Fruit fly (Drosophila melanogaster) whole organism, embryonic: ENCODE measurements around the gene Ugt35E2.
A peak's percentile ranks its signal among the peaks of the same experiment; 100 is the strongest.

Source experiments
- Blimp-1 ChIP-seq: fragments of 200-800 bp; sonication (Bioruptor generic); optimal IDR thresholded peaks from 3 replicates; lab custom pipeline; 2018; ENCODE audit warnings: missing biosample characterization, missing genetic modification characterization, mild to moderate bottlenecking, moderate library complexity, missing genetic modification reagents
- CG10366 ChIP-seq: fragments of 200-800 bp; sonication (Bioruptor generic); IDR thresholded peaks from 2 replicates; pipeline ENCODE4 v1.3.6; 2022; ENCODE audit warnings: missing biosample characterization, missing genetic modification characterization
- CG13123 ChIP-seq: fragments of 200-800 bp; sonication (Bioruptor generic); optimal IDR thresholded peaks from 2 replicates; lab custom pipeline; 2016; ENCODE audit warnings: missing biosample characterization, missing genetic modification characterization
- CG14014 ChIP-seq: fragments of 200-800 bp; sonication (Bioruptor generic); IDR thresholded peaks from 2 replicates; pipeline ENCODE4 v1.3.6; 2022; ENCODE audit warnings: missing biosample characterization, missing genetic modification characterization
- CG1647 ChIP-seq: fragments of 200-800 bp; sonication (Bioruptor generic); optimal IDR thresholded peaks from 3 replicates; lab custom pipeline; 2016; ENCODE audit warnings: missing biosample characterization, missing genetic modification characterization
- CG16863 ChIP-seq: fragments of 200-800 bp; sonication (Bioruptor generic); optimal IDR thresholded peaks from 3 replicates; lab custom pipeline; 2016; ENCODE audit warnings: missing biosample characterization, missing genetic modification characterization
- CG1792 ChIP-seq: fragments of 200-800 bp; sonication (Bioruptor generic); optimal IDR thresholded peaks from 2 replicates; lab custom pipeline; 2016; ENCODE audit warnings: missing biosample characterization, missing genetic modification characterization
- CG18764 ChIP-seq: fragments of 200-800 bp; sonication (Bioruptor generic); optimal IDR thresholded peaks from 3 replicates; lab custom pipeline; 2016; ENCODE audit warnings: missing biosample characterization, missing genetic modification characterization
- CG2120 ChIP-seq: fragments of 200-800 bp; sonication (Bioruptor generic); optimal IDR thresholded peaks from 3 replicates; lab custom pipeline; 2016; ENCODE audit warnings: missing biosample characterization, missing genetic modification characterization
- CG2678 ChIP-seq: fragments of 200-800 bp; sonication (Bioruptor generic); optimal IDR thresholded peaks from 3 replicates; lab custom pipeline; 2019; ENCODE audit warnings: missing biosample characterization, mild to moderate bottlenecking, missing genetic modification characterization, moderate library complexity
- CG31224 ChIP-seq: fragments of 200-800 bp; sonication (Bioruptor generic); IDR thresholded peaks from 2 replicates; pipeline ENCODE4 v1.3.6; 2022; ENCODE audit warnings: missing biosample characterization, missing genetic modification characterization
- CG34376 ChIP-seq: fragments of 200-800 bp; sonication (Bioruptor generic); optimal IDR thresholded peaks from 2 replicates; lab custom pipeline; 2018; ENCODE audit warnings: missing biosample characterization, mild to moderate bottlenecking, missing genetic modification characterization
- CG3847 ChIP-seq: fragments of 200-800 bp; sonication (Bioruptor generic); IDR thresholded peaks from 2 replicates; pipeline ENCODE4 v1.3.6; 2022; ENCODE audit warnings: missing biosample characterization, missing genetic modification characterization
- CG6254 ChIP-seq: fragments of 200-800 bp; sonication (Bioruptor generic); optimal IDR thresholded peaks from 3 replicates; lab custom pipeline; 2017; ENCODE audit warnings: mild to moderate bottlenecking, missing biosample characterization, missing genetic modification reagents, missing genetic modification characterization
- CG6272 ChIP-seq: fragments of 200-800 bp; sonication (Bioruptor generic); IDR thresholded peaks from 2 replicates; pipeline ENCODE4 v1.3.6; 2022; ENCODE audit warnings: missing biosample characterization, missing genetic modification characterization
- CG6689 ChIP-seq: fragments of 200-800 bp; sonication (Bioruptor generic); IDR thresholded peaks from 2 replicates; pipeline ENCODE4 v1.3.6; 2022; ENCODE audit warnings: missing biosample characterization, missing genetic modification characterization
- CG7556 ChIP-seq: fragments of 200-800 bp; sonication (Bioruptor generic); optimal IDR thresholded peaks from 2 replicates; lab custom pipeline; 2017; ENCODE audit warnings: missing biosample characterization, mild to moderate bottlenecking, missing genetic modification characterization
- CG8281 ChIP-seq: fragments of 200-800 bp; sonication (Bioruptor generic); optimal IDR thresholded peaks from 2 replicates; lab custom pipeline; 2018; ENCODE audit warnings: missing biosample characterization, mild to moderate bottlenecking, missing genetic modification characterization, moderate library complexity
- CG8944 ChIP-seq: fragments of 200-800 bp; sonication (Bioruptor generic); optimal IDR thresholded peaks from 3 replicates; lab custom pipeline; 2016; ENCODE audit warnings: missing biosample characterization, missing genetic modification characterization
- CG9215 ChIP-seq: fragments of 200-800 bp; sonication (Bioruptor generic); IDR thresholded peaks from 2 replicates; pipeline ENCODE4 v1.3.6; 2022; ENCODE audit warnings: missing biosample characterization, missing genetic modification characterization
- CG9437 ChIP-seq: fragments of 200-800 bp; sonication (Bioruptor generic); optimal IDR thresholded peaks from 2 replicates; lab custom pipeline; 2018; ENCODE audit warnings: missing biosample characterization, mild to moderate bottlenecking, missing genetic modification characterization
- CG9817 ChIP-seq: fragments of 200-800 bp; sonication (Bioruptor generic); optimal IDR thresholded peaks from 2 replicates; lab custom pipeline; 2018; ENCODE audit warnings: missing biosample characterization, mild to moderate bottlenecking, missing genetic modification characterization, moderate library complexity
- CG9932 ChIP-seq: fragments of 200-800 bp; sonication (Bioruptor generic); IDR thresholded peaks from 2 replicates; pipeline ENCODE4 v1.3.6; 2022; ENCODE audit warnings: missing biosample characterization, missing genetic modification characterization
- CHES-1-like ChIP-seq: fragments of 200-800 bp; sonication (Bioruptor generic); optimal IDR thresholded peaks from 2 replicates; lab custom pipeline; 2016; ENCODE audit warnings: missing biosample characterization, missing genetic modification characterization
- Deaf1 ChIP-seq: fragments of 200-800 bp; optimal IDR thresholded peaks from 3 replicates; lab custom pipeline; 2019; ENCODE audit warnings: missing biosample characterization, mild to moderate bottlenecking, missing genetic modification characterization, moderate library complexity
- Eip74EF ChIP-seq, 2 experiments: fragments of 200-800 bp in 1 of 2; fragments of >200 bp in 1 of 2; sonication (Bioruptor generic) in 1 of 2; optimal IDR thresholded peaks; 2 replicates each; lab custom pipeline; 2017 to 2019; ENCODE audit warnings: missing biosample characterization in 2 of 2, missing genetic modification characterization in 2 of 2, mild to moderate bottlenecking in 1 of 2, moderate library complexity in 1 of 2
- Fer1 ChIP-seq: fragments of 200-800 bp; sonication (Bioruptor generic); optimal IDR thresholded peaks from 2 replicates; lab custom pipeline; 2017; ENCODE audit warnings: missing biosample characterization, mild to moderate bottlenecking, missing genetic modification characterization
- Fer3 ChIP-seq: fragments of 200-800 bp; sonication (Bioruptor generic); optimal IDR thresholded peaks from 2 replicates; lab custom pipeline; 2018; ENCODE audit warnings: missing biosample characterization, mild to moderate bottlenecking, missing genetic modification characterization, moderate library complexity
- MESR4 ChIP-seq: fragments of 200-800 bp; sonication (Bioruptor generic); optimal IDR thresholded peaks from 2 replicates; lab custom pipeline; 2018; ENCODE audit warnings: missing biosample characterization, mild to moderate bottlenecking, missing genetic modification characterization, moderate library complexity
- Nf-YC ChIP-seq: fragments of 200-800 bp; optimal IDR thresholded peaks from 3 replicates; lab custom pipeline; 2019; ENCODE audit warnings: missing biosample characterization, mild to moderate bottlenecking, missing genetic modification characterization, moderate library complexity
- Oaz ChIP-seq: fragments of 200-800 bp; sonication (Bioruptor generic); IDR thresholded peaks from 2 replicates; pipeline ENCODE4 v1.3.6; 2022; ENCODE audit warnings: missing biosample characterization, missing genetic modification characterization
- Sry-δ ChIP-seq: fragments of 200-800 bp; sonication (Bioruptor generic); optimal IDR thresholded peaks from 2 replicates; lab custom pipeline; 2016; ENCODE audit warnings: missing biosample characterization, missing genetic modification characterization
- ab ChIP-seq: fragments of 200-800 bp; sonication (Bioruptor generic); optimal IDR thresholded peaks from 2 replicates; lab custom pipeline; 2016; ENCODE audit warnings: missing biosample characterization, missing genetic modification characterization
- al ChIP-seq: fragments of 200-800 bp; sonication (Bioruptor generic); IDR thresholded peaks from 2 replicates; pipeline ENCODE4 v1.3.6; 2022; ENCODE audit warnings: missing biosample characterization, missing genetic modification characterization
- bcd ChIP-seq: fragments of 200-800 bp; sonication (Bioruptor generic); optimal IDR thresholded peaks from 2 replicates; lab custom pipeline; 2017; ENCODE audit warnings: missing biosample characterization, mild to moderate bottlenecking, missing genetic modification characterization
- bowl ChIP-seq: fragments of 200-800 bp; sonication (Bioruptor generic); IDR thresholded peaks from 2 replicates; pipeline ENCODE4 v1.3.6; 2022; ENCODE audit warnings: missing biosample characterization, missing genetic modification characterization
- crol ChIP-seq: fragments of 200-800 bp; sonication (Bioruptor generic); IDR thresholded peaks from 2 replicates; pipeline ENCODE4 v1.3.6; 2022; ENCODE audit warnings: missing biosample characterization, missing genetic modification characterization
- crp ChIP-seq, 2 experiments: fragments of 200-800 bp; sonication (Bioruptor generic); optimal IDR thresholded peaks; 2 replicates in 1 of 2; 3 replicates in 1 of 2; lab custom pipeline; 2017; ENCODE audit warnings: missing biosample characterization in 2 of 2, missing genetic modification characterization in 2 of 2, mild to moderate bottlenecking in 1 of 2, moderate library complexity in 1 of 2
- cwo ChIP-seq: fragments of 200-800 bp; sonication (Bioruptor generic); optimal IDR thresholded peaks from 3 replicates; lab custom pipeline; 2017; ENCODE audit warnings: missing biosample characterization, missing genetic modification characterization, mild to moderate bottlenecking, moderate library complexity, missing genetic modification reagents
- dati ChIP-seq: fragments of 200-800 bp; sonication (Bioruptor generic); IDR thresholded peaks from 2 replicates; pipeline ENCODE4 v1.3.6; 2022; ENCODE audit warnings: missing biosample characterization, missing genetic modification characterization
- dimm ChIP-seq: fragments of 200-800 bp; sonication (Bioruptor generic); IDR thresholded peaks from 2 replicates; pipeline ENCODE4 v1.3.6; 2022; ENCODE audit warnings: missing biosample characterization, missing genetic modification characterization
- dmrt99B ChIP-seq: fragments of 200-800 bp; sonication (Bioruptor generic); optimal IDR thresholded peaks from 2 replicates; lab custom pipeline; 2018; ENCODE audit warnings: missing biosample characterization, mild to moderate bottlenecking, missing genetic modification characterization, moderate library complexity
- emc ChIP-seq: fragments of 200-800 bp; sonication (Bioruptor generic); optimal IDR thresholded peaks from 2 replicates; lab custom pipeline; 2016; ENCODE audit warnings: missing biosample characterization, missing genetic modification characterization
- eyg ChIP-seq: fragments of 200-800 bp; sonication (Bioruptor generic); optimal IDR thresholded peaks from 3 replicates; lab custom pipeline; 2016; ENCODE audit warnings: missing biosample characterization, missing genetic modification characterization
- ind ChIP-seq: fragments of 200-800 bp; sonication (Bioruptor generic); optimal IDR thresholded peaks from 3 replicates; lab custom pipeline; 2016; ENCODE audit warnings: missing biosample characterization, missing genetic modification characterization
- lab ChIP-seq: fragments of 200-800 bp; sonication (Bioruptor generic); optimal IDR thresholded peaks from 3 replicates; lab custom pipeline; 2017; ENCODE audit warnings: missing biosample characterization, missing genetic modification characterization, mild to moderate bottlenecking, moderate library complexity, missing genetic modification reagents
- pho ChIP-seq: fragments of 200-800 bp; sonication (Bioruptor generic); optimal IDR thresholded peaks from 2 replicates; lab custom pipeline; 2016; ENCODE audit warnings: missing biosample characterization, missing genetic modification characterization
- sens ChIP-seq: fragments of 200-800 bp; sonication (Bioruptor generic); peaks from one replicate; lab custom pipeline; 2016; ENCODE audit warnings: missing biosample characterization, missing genetic modification characterization
- seq ChIP-seq: fragments of 200-800 bp; sonication (Bioruptor generic); IDR thresholded peaks from 2 replicates; pipeline ENCODE4 v1.3.6; 2022; ENCODE audit warnings: missing biosample characterization, missing genetic modification characterization
- stc ChIP-seq: fragments of 200-800 bp; sonication (Bioruptor generic); IDR thresholded peaks from 2 replicates; pipeline ENCODE4 v1.3.6; 2022; ENCODE audit warnings: missing biosample characterization, missing genetic modification characterization
- vvl ChIP-seq: fragments of 200-800 bp; sonication (Bioruptor generic); IDR thresholded peaks from 2 replicates; pipeline ENCODE4 v1.3.6; 2022; ENCODE audit warnings: missing biosample characterization, missing genetic modification characterization

Ugt35E2 gene

dm6 chr3R:11214449-11214950 is 46.7 kb upstream of the Ugt35E2 start, which contains the start of gene ZnT86D (continued):
- TF ChIP-seq Oaz (no peak), Fer3 (tag; lab: Kevin White, UChicago) (peak; percentile 70), Fer1 (peak; percentile 67), CG8944 (peak; percentile 4), CG2678 (tag; lab: Kevin White, UChicago) (peak; percentile 83), CG3847 (GFP tag; lab: Robert Waterston, UW) (peak; percentile 65), sens (GFP tag; lab: Kevin White, UChicago) (peak; percentile 90), emc (GFP tag; lab: Kevin White, UChicago) (peak; percentile 59), Eip74EF (GFP tag; optimal IDR thresholded peaks at IDR 0.05; lab: Kevin White, UChicago) (peak in 1 of 2 experiments; percentile 46), CG34376 (GFP tag; lab: Kevin White, UChicago) (peak; percentile 67), cwo (GFP tag; lab: Kevin White, UChicago) (peak; percentile 49), CG14014 (GFP tag; lab: Robert Waterston, UW) (0 out of 2 replicates have a peak, but pooled peaks have one; percentile 12), ind (peak; percentile 59), CG6254 (GFP tag; lab: Kevin White, UChicago) (peak; percentile 5), seq (no peak), al (peak; percentile 58; the same call in 1 of the 2 replicates), Nf-YC (peak; percentile 79), CG18764 (no peak), CG7556 (GFP tag; lab: Kevin White, UChicago) (peak; percentile 68), CG13123 (GFP tag; lab: Kevin White, UChicago) (peak; percentile 17), lab (GFP tag; lab: Kevin White, UChicago) (peak; percentile 71), crp (GFP tag; optimal IDR thresholded peaks at IDR 0.05; lab: Kevin White, UChicago) (peak in 1 of 2 experiments; percentile 20), CG9817 (peak; percentile 64), CG10366 (peak; percentile 30; the same call in 1 of the 2 replicates), Sry-δ (GFP tag; lab: Kevin White, UChicago) (peak; percentile 46), CG16863 (GFP tag; lab: Kevin White, UChicago) (peak; percentile 30), CG1647 (GFP tag; lab: Kevin White, UChicago) (peak; percentile 22), CG1792 (GFP tag; lab: Kevin White, UChicago) (peak; percentile 45), CG8281 (tag; lab: Kevin White, UChicago) (peak; percentile 33), bowl (GFP tag; lab: Robert Waterston, UW) (no peak), MESR4 (GFP tag; lab: Kevin White, UChicago) (peak; percentile 55), CG6689 (GFP tag; lab: Robert Waterston, UW) (peak; percentile 75), CG9437 (GFP tag; lab: Kevin White, UChicago) (peak; percentile 60), CHES-1-like (GFP tag; lab: Kevin White, UChicago) (peak; percentile 75), CG9215 (GFP tag; lab: Robert Waterston, UW) (peak; percentile 73), Deaf1 (peak; percentile 34), CG31224 (GFP tag; lab: Robert Waterston, UW) (no peak), CG2120 (GFP tag; lab: Kevin White, UChicago) (peak; percentile 88), dimm (GFP tag; lab: Robert Waterston, UW) (no peak), vvl (peak; percentile 24; the same call in 1 of the 2 replicates), CG6272 (GFP tag; lab: Robert Waterston, UW) (no peak), dati (GFP tag; lab: Robert Waterston, UW) (no peak), CG9932 (peak; percentile 77), stc (GFP tag; lab: Robert Waterston, UW) (no peak), Blimp-1 (GFP tag; lab: Kevin White, UChicago) (peak; percentile 43), eyg (GFP tag; lab: Kevin White, UChicago) (peak; percentile 27), crol (GFP tag; lab: Robert Waterston, UW) (peak; percentile 71), ab (no peak), dmrt99B (peak; percentile 65), bcd (GFP tag; lab: Kevin White, UChicago) (peak; percentile 68), pho (GFP tag; lab: Kevin White, UChicago) (peak; percentile 79)
